Fruit fly (Drosophila melanogaster): ENCODE data around the gene CG15370.

DNA sequence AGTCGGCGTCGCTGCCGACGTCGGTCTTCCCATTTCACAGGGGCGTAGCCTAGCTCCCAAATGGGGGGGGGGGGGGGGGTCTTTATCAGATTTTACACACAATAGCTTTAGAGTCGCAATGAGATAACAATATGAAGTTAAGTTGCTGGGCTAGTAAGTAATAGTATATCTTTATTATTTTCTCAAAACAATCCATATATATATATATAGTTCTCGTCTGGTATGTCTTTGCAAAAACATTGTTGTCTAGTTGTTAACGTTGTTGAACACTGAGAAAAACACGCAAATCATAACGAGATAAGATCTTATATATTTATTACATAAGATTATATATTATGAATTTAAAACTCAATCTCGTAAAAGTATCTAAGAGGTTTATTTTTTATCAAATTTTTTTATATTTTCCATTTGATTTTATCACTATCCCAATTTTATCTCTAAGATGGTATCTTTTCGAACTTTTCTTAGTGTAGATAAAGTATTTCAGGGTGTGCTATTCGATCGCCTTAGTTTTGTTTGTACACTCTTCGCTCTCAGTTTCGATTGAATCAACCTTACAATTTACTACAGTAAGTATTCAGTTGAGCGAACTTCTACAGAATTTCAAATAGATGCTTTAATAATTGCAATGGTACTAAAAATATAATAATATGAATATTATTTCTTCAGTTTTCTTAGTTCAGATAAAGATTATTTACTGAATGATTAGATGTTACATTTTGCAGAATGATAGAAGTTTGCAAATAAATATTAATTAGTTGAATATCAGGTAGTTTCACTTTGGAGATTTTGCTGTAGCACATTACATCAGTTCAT, 23.2 kb upstream of the CG15370 start:
- TF ChIP-seq CG8478 (optimal IDR thresholded peaks at IDR 0.05) (no peak), CTCF (optimal IDR thresholded peaks at IDR 0.05) (no peak)

Measured in S2 (cell line).